Fruit fly (Drosophila melanogaster): ENCODE measurements around the gene CG1575.

CG1575 gene

dm6 chrX:8131693-8132313 is 15.0 kb downstream of the CG1575 start, which contains the start of gene CG10958:
TSS of gene CG10958 (plus strand) at chrX:8132285.
- TF ChIP-seq CG17801 (GFP tag; optimal IDR thresholded peaks at IDR 0.05; ENCODE audit: partially characterized antibody): peak; percentile 69

dm6 chrX:8135420-8135874 is 18.6 kb downstream of the CG1575 start, which contains the start of the genes cyr and CG2120:
TSS of gene cyr (minus strand) at chrX:8135713.
TSS of gene CG2120 (plus strand) at chrX:8135824.
- TF ChIP-seq CG17801 (GFP tag; optimal IDR thresholded peaks at IDR 0.05; ENCODE audit: partially characterized antibody): no peak

- TF ChIP-seq CG17801 (GFP tag; optimal IDR thresholded peaks at IDR 0.05; ENCODE audit: partially characterized antibody): no peak
Measured at dm6 chrX:8137285-8137684, 20.5 kb downstream of the CG1575 start.

- no peak for TF ChIP-seq CG17801 (GFP tag; optimal IDR thresholded peaks at IDR 0.05; ENCODE audit: partially characterized antibody)
Measured at dm6 chrX:8140707-8141106, 23.9 kb downstream of the CG1575 start.

- no peak for TF ChIP-seq CG17801 (GFP tag; optimal IDR thresholded peaks at IDR 0.05; ENCODE audit: partially characterized antibody)
Measured at dm6 chrX:8141353-8142066, 24.7 kb downstream of the CG1575 start.

dm6 chrX:8142067-8142462 is 25.3 kb downstream of the CG1575 start, which contains the start of gene Smox:
TSS of gene Smox (minus strand) at chrX:8142279.
- no peak for TF ChIP-seq CG17801 (GFP tag; optimal IDR thresholded peaks at IDR 0.05; ENCODE audit: partially characterized antibody)

- peak; percentile 97 for TF ChIP-seq CG17801 (GFP tag; optimal IDR thresholded peaks at IDR 0.05; ENCODE audit: partially characterized antibody)
Measured at dm6 chrX:8143537-8143936, 26.7 kb downstream of the CG1575 start, which contains the start of gene CG17982. TSS of gene CG17982 (minus strand) at chrX:8143835.

dm6 chrX:8145501-8146157 is 28.8 kb downstream of the CG1575 start, which contains the start of the genes alpha-PheRS and CG2129:
TSS of gene alpha-PheRS (minus strand) at chrX:8145602.
TSS of gene CG2129 (plus strand) at chrX:8145839.
- TF ChIP-seq CG17801 (GFP tag; optimal IDR thresholded peaks at IDR 0.05; ENCODE audit: partially characterized antibody): peak; percentile 75

- TF ChIP-seq CG17801 (GFP tag; optimal IDR thresholded peaks at IDR 0.05; ENCODE audit: partially characterized antibody): no peak
Measured at dm6 chrX:8147649-8148048, 30.8 kb downstream of the CG1575 start, which contains the start of gene CG15336. TSS of gene CG15336 (plus strand) at chrX:8147949.

- TF ChIP-seq CG17801 (GFP tag; optimal IDR thresholded peaks at IDR 0.05; ENCODE audit: partially characterized antibody): no peak
Measured at dm6 chrX:8148556-8148955, 31.7 kb downstream of the CG1575 start, which contains the start of gene CG10959. TSS of gene CG10959 (plus strand) at chrX:8148783.

dm6 chrX:8152077-8152476 is 35.3 kb downstream of the CG1575 start, which contains the start of gene Gbeta5:
TSS of gene Gbeta5 (minus strand) at chrX:8152275.
- no peak for TF ChIP-seq CG17801 (GFP tag; optimal IDR thresholded peaks at IDR 0.05; ENCODE audit: partially characterized antibody)

- no peak for TF ChIP-seq CG17801 (GFP tag; optimal IDR thresholded peaks at IDR 0.05; ENCODE audit: partially characterized antibody)
Measured at dm6 chrX:8152718-8153117, 35.9 kb downstream of the CG1575 start, which contains the start of gene CG18262. TSS of gene CG18262 (plus strand) at chrX:8152948.

- TF ChIP-seq CG17801 (GFP tag; optimal IDR thresholded peaks at IDR 0.05; ENCODE audit: partially characterized antibody): peak; percentile 72
Measured at dm6 chrX:8157294-8157693, 40.5 kb downstream of the CG1575 start, which contains the start of the genes Traf6 and GIIIspla2. TSS of gene Traf6 (minus strand) at chrX:8157386. TSS of gene GIIIspla2 (plus strand) at chrX:8157628.

- no peak for TF ChIP-seq CG17801 (GFP tag; optimal IDR thresholded peaks at IDR 0.05; ENCODE audit: partially characterized antibody)
Measured at dm6 chrX:8158942-8159472, 42.2 kb downstream of the CG1575 start.

- TF ChIP-seq CG17801 (GFP tag; optimal IDR thresholded peaks at IDR 0.05; ENCODE audit: partially characterized antibody): no peak
Measured at dm6 chrX:8159754-8160153, 42.9 kb downstream of the CG1575 start, which contains the start of gene CG15337. TSS of gene CG15337 (plus strand) at chrX:8160054.
